Fruit fly (Drosophila melanogaster) whole organism, pupa: ENCODE results near the gene lok.

ENCODE experiments used
- CG12605 ChIP-seq: fragments of 200-800 bp; sonication (Bioruptor generic); IDR thresholded peaks from 2 replicates; pipeline ENCODE4 v1.3.6; 2022; ENCODE audit warnings: missing biosample characterization, missing genetic modification characterization
- CG13204 ChIP-seq: fragments of 200-800 bp; sonication (Bioruptor generic); optimal IDR thresholded peaks from 2 replicates; lab custom pipeline; 2018; ENCODE audit warnings: missing biosample characterization, mild to moderate bottlenecking, missing genetic modification characterization, moderate library complexity
- CG14655 ChIP-seq: fragments of 200-800 bp; sonication (Bioruptor generic); optimal IDR thresholded peaks from 3 replicates; lab custom pipeline; 2017; ENCODE audit warnings: mild to moderate bottlenecking, missing biosample characterization, missing genetic modification reagents, missing genetic modification characterization
- CG15710 ChIP-seq: fragments of 200-800 bp; sonication (Bioruptor generic); optimal IDR thresholded peaks from 2 replicates; lab custom pipeline; 2018; ENCODE audit warnings: missing biosample characterization, mild to moderate bottlenecking, missing genetic modification characterization, moderate library complexity
- CG8301 ChIP-seq: fragments of 200-800 bp; sonication (Bioruptor generic); optimal IDR thresholded peaks from 2 replicates; lab custom pipeline; 2018; ENCODE audit warnings: missing biosample characterization, mild to moderate bottlenecking, missing genetic modification characterization
- EcR ChIP-seq: fragments of 200-800 bp; sonication (Bioruptor generic); optimal IDR thresholded peaks from 3 replicates; lab custom pipeline; 2019; ENCODE audit warnings: missing biosample characterization, missing genetic modification characterization, mild to moderate bottlenecking, moderate library complexity, missing genetic modification reagents
- Snoo ChIP-seq: fragments of 200-800 bp; sonication (Bioruptor generic); optimal IDR thresholded peaks from 3 replicates; lab custom pipeline; 2017; ENCODE audit warnings: missing biosample characterization, mild to moderate bottlenecking, missing genetic modification characterization, inconsistent platforms

DNA sequence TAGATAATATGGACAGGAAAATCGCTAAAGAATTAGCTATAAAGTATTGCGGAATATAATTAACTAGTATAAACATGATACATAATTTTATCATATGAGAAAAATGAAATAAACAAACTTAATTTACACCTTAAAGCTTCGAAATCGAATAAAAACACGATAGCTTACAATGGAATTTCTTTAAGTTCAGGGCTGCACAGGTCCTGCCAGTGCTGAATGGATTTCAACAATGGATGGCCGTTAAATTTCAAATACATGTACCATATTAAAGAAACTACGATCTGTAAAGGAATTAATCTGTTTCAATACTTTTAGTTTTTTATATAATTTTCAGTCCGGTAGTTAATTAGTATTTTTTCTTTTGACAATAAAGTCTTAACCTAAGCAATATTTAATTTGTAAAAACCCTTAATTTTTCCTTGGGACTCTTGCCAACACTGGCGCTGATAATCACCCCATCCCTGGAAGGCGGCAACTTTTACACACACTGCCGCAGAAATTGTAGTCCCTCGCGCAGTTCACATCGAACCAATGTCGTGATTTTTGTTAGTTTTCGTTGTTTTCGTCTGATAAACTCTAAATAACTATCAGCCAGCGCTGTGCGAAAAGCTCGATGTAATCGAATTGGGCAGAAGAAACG is at the start of gene lok, which contains the start of gene barr:
- TF ChIP-seq CG15710 (tag; lab: Kevin White, UChicago) (peak; percentile 20), Snoo (no peak), CG13204 (GFP tag; lab: Kevin White, UChicago) (no peak), CG12605 (no peak), EcR (no peak), CG14655 (GFP tag; lab: Kevin White, UChicago) (no peak), CG8301 (tag; lab: Kevin White, UChicago) (no peak)
